Worm (Caenorhabditis elegans) whole organism, late embryonic: ENCODE results near the gene atg-10.

Experiments
- K02D7.2 ChIP-seq: sonication (generic microtip); optimal IDR thresholded peaks from 2 replicates; lab custom pipeline; 2017; ENCODE audit warnings: mild to moderate bottlenecking, missing genetic modification characterization, missing compliant biosample characterization
- K09A11.1 ChIP-seq: sonication (generic microtip); optimal IDR thresholded peaks from 2 replicates; lab custom pipeline; 2017; ENCODE audit warnings: antibody characterized with exemption, mild to moderate bottlenecking, missing genetic modification characterization, missing compliant biosample characterization; ENCODE audit not compliant: insufficient read depth
- T23F11.4 ChIP-seq: fragments of 200-800 bp; sonication (Bioruptor generic); optimal IDR thresholded peaks from 2 replicates; lab custom pipeline; 2018; ENCODE audit warnings: mild to moderate bottlenecking, missing genetic modification characterization, missing compliant biosample characterization
- ceh-18 ChIP-seq: sonication (generic microtip); optimal IDR thresholded peaks from 2 replicates; lab custom pipeline; 2016; ENCODE audit warnings: missing genetic modification characterization, missing compliant biosample characterization
- ceh-2 ChIP-seq: sonication (generic microtip); optimal IDR thresholded peaks from 2 replicates; lab custom pipeline; 2016; ENCODE audit warnings: missing genotype, missing genetic modification characterization, missing compliant biosample characterization
- ceh-24 ChIP-seq: sonication (generic microtip); optimal IDR thresholded peaks from 2 replicates; lab custom pipeline; 2016; ENCODE audit warnings: mild to moderate bottlenecking, missing genetic modification characterization, missing compliant biosample characterization
- ceh-30 ChIP-seq: fragments of 150-350 bp; optimal IDR thresholded peaks from 2 replicates; lab custom pipeline; 2014; ENCODE audit warnings: missing biosample characterization, missing genetic modification characterization
- ceh-31 ChIP-seq: sonication (generic microtip); optimal IDR thresholded peaks from 2 replicates; lab custom pipeline; 2016; ENCODE audit warnings: missing genetic modification characterization, missing compliant biosample characterization
- ceh-45 ChIP-seq: fragments of 200-800 bp; sonication (Bioruptor generic); IDR thresholded peaks from 2 replicates; pipeline ENCODE4 v1.3.6; 2022; ENCODE audit warnings: missing genetic modification reagents, missing genetic modification characterization, missing compliant biosample characterization
- ceh-48 ChIP-seq: sonication (generic microtip); optimal IDR thresholded peaks from 2 replicates; lab custom pipeline; 2016; ENCODE audit warnings: missing genetic modification characterization, inconsistent platforms, missing compliant biosample characterization
- ceh-6 ChIP-seq: fragments of 200-800 bp; sonication (Bioruptor generic); optimal IDR thresholded peaks from 2 replicates; lab custom pipeline; 2018; ENCODE audit warnings: mild to moderate bottlenecking, missing genetic modification characterization, missing compliant biosample characterization
- che-1 ChIP-seq: sonication (generic microtip); optimal IDR thresholded peaks from 2 replicates; lab custom pipeline; 2016; ENCODE audit warnings: mild to moderate bottlenecking, missing genetic modification characterization, missing compliant biosample characterization
- dve-1 ChIP-seq: sonication (generic microtip); optimal IDR thresholded peaks from 2 replicates; lab custom pipeline; 2017; ENCODE audit warnings: antibody characterized with exemption, mild to moderate bottlenecking, missing genetic modification characterization, missing compliant biosample characterization
- elt-2 ChIP-seq: sonication (generic microtip); optimal IDR thresholded peaks from 2 replicates; lab custom pipeline; 2016; ENCODE audit warnings: missing genetic modification reagents, missing genetic modification characterization, missing compliant biosample characterization
- elt-4 ChIP-seq: sonication (generic microtip); optimal IDR thresholded peaks from 2 replicates; lab custom pipeline; 2016; ENCODE audit warnings: missing genetic modification characterization, missing compliant biosample characterization
- ets-4 ChIP-seq: sonication (generic microtip); optimal IDR thresholded peaks from 2 replicates; lab custom pipeline; 2016; ENCODE audit warnings: missing genetic modification characterization, missing compliant biosample characterization
- eyg-1 ChIP-seq: sonication (generic microtip); optimal IDR thresholded peaks from 2 replicates; lab custom pipeline; 2016; ENCODE audit warnings: missing genotype, missing genetic modification characterization, missing compliant biosample characterization
- fax-1 ChIP-seq: sonication (generic microtip); optimal IDR thresholded peaks from 2 replicates; lab custom pipeline; 2016; ENCODE audit warnings: missing genotype, missing genetic modification characterization, missing compliant biosample characterization
- fkh-10 ChIP-seq: fragments of 150-350 bp; optimal IDR thresholded peaks from 2 replicates; lab custom pipeline; 2014; ENCODE audit warnings: missing biosample characterization, missing genetic modification reagents, missing genetic modification characterization
- gmeb-2 ChIP-seq: sonication (generic microtip); optimal IDR thresholded peaks from 2 replicates; lab custom pipeline; 2016; ENCODE audit warnings: missing genetic modification characterization, inconsistent platforms, missing compliant biosample characterization
- hlh-30 ChIP-seq: sonication (generic microtip); optimal IDR thresholded peaks from 2 replicates; lab custom pipeline; 2017; ENCODE audit warnings: antibody characterized with exemption, missing genetic modification characterization, missing compliant biosample characterization; ENCODE audit not compliant: insufficient read depth
- hlh-6 ChIP-seq: sonication (generic microtip); optimal IDR thresholded peaks from 2 replicates; lab custom pipeline; 2016; ENCODE audit warnings: missing genotype, missing genetic modification characterization, missing compliant biosample characterization
- lin-11 ChIP-seq: fragments of 200-800 bp; sonication (Bioruptor generic); optimal IDR thresholded peaks from 2 replicates; lab custom pipeline; 2018; ENCODE audit warnings: mild to moderate bottlenecking, missing genetic modification characterization, missing compliant biosample characterization
- madf-2 ChIP-seq: sonication (generic microtip); optimal IDR thresholded peaks from 2 replicates; lab custom pipeline; 2017; ENCODE audit warnings: missing genetic modification characterization, missing compliant biosample characterization
- nhr-11 ChIP-seq: fragments of 150-350 bp; optimal IDR thresholded peaks from 2 replicates; lab custom pipeline; 2014; ENCODE audit warnings: missing biosample characterization, missing genetic modification characterization
- odd-2 ChIP-seq: sonication (generic microtip); optimal IDR thresholded peaks from 2 replicates; lab custom pipeline; 2017; ENCODE audit warnings: antibody characterized with exemption, mild to moderate bottlenecking, missing genetic modification characterization, missing compliant biosample characterization
- pag-3 ChIP-seq: sonication (generic microtip); optimal IDR thresholded peaks from 2 replicates; lab custom pipeline; 2016; ENCODE audit warnings: missing compliant biosample characterization, missing genetic modification characterization, borderline replicate concordance
- pax-1 ChIP-seq: fragments of 150-350 bp; optimal IDR thresholded peaks from 2 replicates; lab custom pipeline; 2014; ENCODE audit warnings: missing biosample characterization, missing genetic modification characterization
- pha-4 ChIP-seq: fragments of 150-350 bp; optimal IDR thresholded peaks from 2 replicates; lab custom pipeline; 2018; ENCODE audit warnings: missing biosample characterization, missing genetic modification reagents, missing genetic modification characterization
- sdc-2 ChIP-seq: sonication (generic microtip); optimal IDR thresholded peaks from 2 replicates; lab custom pipeline; 2016; ENCODE audit warnings: missing genotype, missing genetic modification characterization, missing compliant biosample characterization
- sox-2 ChIP-seq: fragments of 200-800 bp; sonication (Bioruptor generic); IDR thresholded peaks from 2 replicates; pipeline ENCODE4 v1.3.6; 2022; ENCODE audit warnings: missing genetic modification reagents, missing genetic modification characterization, missing compliant biosample characterization
- tbx-7 ChIP-seq: sonication (generic microtip); optimal IDR thresholded peaks from 2 replicates; lab custom pipeline; 2016; ENCODE audit warnings: missing genotype, missing genetic modification characterization, missing compliant biosample characterization
- ttx-3 ChIP-seq: sonication (generic microtip); optimal IDR thresholded peaks from 2 replicates; lab custom pipeline; 2016; ENCODE audit warnings: missing genetic modification reagents, missing genetic modification characterization, missing compliant biosample characterization
- unc-3 ChIP-seq, 2 experiments: fragments of 200-800 bp in 1 of 2; sonication (Bioruptor generic) in 1 of 2; sonication (generic microtip) in 1 of 2; conservative IDR thresholded peaks in 1 of 2; optimal IDR thresholded peaks in 1 of 2; 2 replicates each; pipeline versions ENCODE4 v1.3.6 to Lab custom; 2016 to 2022; ENCODE audit warnings: missing compliant biosample characterization in 2 of 2, missing genetic modification characterization in 2 of 2, missing genetic modification reagents in 1 of 2
- unc-86 ChIP-seq: sonication (generic microtip); optimal IDR thresholded peaks from 2 replicates; lab custom pipeline; 2016; ENCODE audit warnings: missing genetic modification characterization, missing compliant biosample characterization
- zip-5 ChIP-seq: sonication (generic microtip); optimal IDR thresholded peaks from 2 replicates; lab custom pipeline; 2016; ENCODE audit warnings: missing genetic modification characterization, missing compliant biosample characterization
- ztf-16 ChIP-seq: sonication (generic microtip); optimal IDR thresholded peaks from 2 replicates; lab custom pipeline; 2017; ENCODE audit warnings: missing genetic modification characterization, missing compliant biosample characterization

The atg-10 gene

DNA sequence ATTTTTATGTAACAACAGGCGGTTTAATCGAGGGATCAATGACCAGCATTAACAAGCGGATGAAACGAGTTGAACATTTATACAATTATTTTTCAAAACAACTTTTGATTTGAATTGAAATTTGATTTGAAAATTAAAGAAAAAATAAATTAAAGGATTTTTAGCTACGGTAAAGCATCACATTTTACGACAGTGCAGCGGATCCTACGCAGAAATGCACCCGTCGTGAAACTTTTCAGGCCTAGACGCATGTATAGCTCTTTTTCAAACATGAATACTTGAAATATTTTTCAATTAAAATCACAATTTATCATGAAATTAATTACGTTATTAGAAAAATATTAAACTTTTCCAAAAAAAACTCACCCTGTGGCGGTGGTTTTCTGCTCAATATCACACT, 42.1 kb downstream of the atg-10 start:
- TF ChIP-seq fax-1 (tag; lab: Kevin White, UChicago) (no peak), ceh-18 (tag; lab: Kevin White, UChicago) (no peak), ceh-45 (no peak), pha-4 (no peak), che-1 (tag; lab: Kevin White, UChicago) (no peak), pag-3 (no peak), unc-86 (tag; lab: Kevin White, UChicago) (no peak), nhr-11 (tag; lab: Kevin White, UChicago) (no peak), odd-2 (tag; lab: Kevin White, UChicago) (no peak), T23F11.4 (no peak), gmeb-2 (tag; lab: Kevin White, UChicago) (no peak)

DNA sequence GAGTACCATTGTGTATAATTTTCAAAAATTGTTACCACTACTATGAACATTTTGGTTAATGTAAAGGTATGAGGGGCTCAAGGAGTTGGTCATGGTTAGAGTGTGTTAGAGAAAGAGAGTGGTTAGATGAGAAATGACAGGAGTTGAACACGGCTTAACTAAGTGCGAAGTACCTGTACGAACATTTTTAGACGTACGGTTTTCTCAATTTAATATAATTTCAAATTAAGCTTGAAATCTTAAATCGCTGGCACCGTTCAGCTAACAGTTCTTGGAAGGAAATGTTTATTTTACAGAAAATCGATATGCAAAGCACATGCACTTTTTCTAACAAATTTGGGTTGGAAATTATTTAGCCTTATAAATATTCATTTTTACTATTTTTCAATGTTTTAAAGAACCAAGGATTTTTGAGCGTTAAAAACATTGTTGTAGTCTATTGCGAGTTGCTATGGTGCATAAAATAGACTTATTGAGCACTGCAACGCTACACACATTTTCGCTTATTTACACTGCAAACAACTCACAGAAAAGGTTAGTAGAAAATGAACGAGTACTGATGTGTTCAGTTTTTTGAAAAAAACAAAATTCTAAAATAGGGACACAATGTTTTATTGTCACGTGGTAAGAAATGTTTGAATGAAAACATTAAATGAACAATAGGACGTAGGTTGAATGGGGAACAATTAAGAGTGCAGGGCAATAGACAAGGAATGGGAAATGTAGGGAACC, 42.9 kb downstream of the atg-10 start, which contains the start of gene sphk-1:
Gene sphk-1 (minus strand): TSS at position 51 of the 732 bp plus-strand sequence.
- TF ChIP-seq tbx-7 (tag; lab: Kevin White, UChicago) (no peak), unc-3 (GFP tag; conservative IDR thresholded peaks at IDR 0.05; lab: Robert Waterston, UW) (no peak), unc-3 (tag; optimal IDR thresholded peaks at IDR 0.05; lab: Kevin White, UChicago) (no peak), pax-1 (tag; lab: Kevin White, UChicago) (no peak), hlh-30 (peak; percentile 26), elt-4 (tag; lab: Kevin White, UChicago) (no peak), ceh-18 (tag; lab: Kevin White, UChicago) (no peak), ets-4 (no peak), sdc-2 (no peak), madf-2 (tag; lab: Kevin White, UChicago) (no peak), sox-2 (GFP tag; lab: Robert Waterston, UW) (peak; percentile 19; the same call in 1 of the 2 replicates), ttx-3 (no peak), ztf-16 (no peak), ceh-45 (no peak)

DNA sequence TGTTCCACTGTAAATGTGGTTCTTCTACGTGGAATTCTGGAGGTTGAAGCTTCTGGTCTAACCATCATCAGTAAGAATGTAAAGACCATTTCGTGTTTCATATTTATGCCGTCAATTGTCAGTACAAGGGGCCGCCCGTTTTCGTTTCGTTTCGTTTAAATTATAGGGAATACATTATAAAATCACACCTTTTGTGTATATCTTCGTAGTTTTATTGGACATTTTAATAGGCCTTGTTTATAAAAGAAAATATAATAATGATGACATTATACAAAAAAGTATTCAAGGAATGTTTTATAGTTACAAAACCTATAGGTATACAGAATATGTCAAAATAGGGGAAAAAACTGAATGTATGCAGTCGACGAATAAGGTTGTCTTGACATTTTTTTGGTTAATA, 44.8 kb downstream of the atg-10 start, which contains the start of gene ceh-7:
Gene ceh-7 (minus strand): TSS at position 101 of the 400 bp plus-strand sequence.
- no peak for TF ChIP-seq dve-1 (tag; lab: Kevin White, UChicago)
- TF ChIP-seq ceh-2 (tag; lab: Kevin White, UChicago) = no peak
- no peak for TF ChIP-seq pha-4
- no peak for TF ChIP-seq odd-2 (tag; lab: Kevin White, UChicago)
- TF ChIP-seq eyg-1 (tag; lab: Kevin White, UChicago) = no peak
- no peak for TF ChIP-seq ceh-31 (tag; lab: Kevin White, UChicago)
- no peak for TF ChIP-seq ets-4
- TF ChIP-seq ceh-48 (tag; lab: Kevin White, UChicago) = no peak
- no peak for TF ChIP-seq zip-5
- TF ChIP-seq sox-2 (GFP tag; lab: Robert Waterston, UW) = no peak
- no peak for TF ChIP-seq ceh-30 (tag; lab: Kevin White, UChicago)
- no peak for TF ChIP-seq pag-3
- TF ChIP-seq fkh-10 (GFP tag; lab: Kevin White, UChicago) = no peak
- TF ChIP-seq, all 69 proteins: peak for 0

DNA sequence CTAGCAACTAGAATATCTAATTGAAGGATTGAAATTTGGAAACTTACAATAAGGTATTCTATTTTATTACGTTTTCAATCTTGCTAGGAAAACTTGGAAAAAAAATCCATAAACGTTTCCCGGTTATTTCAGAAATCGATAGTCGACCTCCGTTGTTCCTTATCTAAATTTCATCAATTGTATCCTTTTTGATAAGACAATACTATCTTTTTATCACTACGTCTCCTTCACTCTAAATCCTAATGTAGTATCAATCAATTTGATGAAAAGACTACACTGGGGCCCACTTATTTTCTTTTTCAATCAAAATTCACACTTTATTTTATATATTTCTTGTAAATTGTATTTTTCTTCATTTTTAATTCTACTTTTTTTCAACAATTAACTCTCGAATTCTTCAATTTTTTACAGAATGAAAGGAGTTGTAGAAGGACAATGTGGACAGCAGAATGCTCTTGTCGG, 45.5 kb downstream of the atg-10 start, which contains the start of gene prx-5:
Gene prx-5 (plus strand): TSS at position 412 of the 462 bp plus-strand sequence.
- TF ChIP-seq ceh-2 (tag; lab: Kevin White, UChicago) = no peak
- TF ChIP-seq elt-2 = peak; percentile 72
- TF ChIP-seq, all 69 proteins: peak for 1

DNA sequence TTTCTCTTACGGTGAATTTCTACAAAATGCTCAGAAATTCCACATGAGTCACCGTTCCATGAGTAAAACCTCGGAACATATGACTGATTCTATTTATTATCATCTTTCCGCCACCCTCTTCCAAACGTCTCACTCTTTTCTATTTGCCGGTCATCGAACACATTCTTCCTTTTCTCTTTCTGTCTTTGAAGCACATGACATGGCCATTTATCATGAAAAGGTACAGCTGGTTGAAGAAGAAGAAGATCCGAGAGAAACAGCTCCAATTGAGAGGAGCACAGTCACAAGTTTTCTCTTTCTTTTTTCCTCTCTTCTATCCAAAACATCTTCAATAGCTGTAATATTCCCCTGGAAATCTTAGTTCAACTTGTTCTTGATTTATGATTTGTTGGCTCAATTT, 48.1 kb downstream of the atg-10 start, which contains the start of gene cup-16:
Gene cup-16 (plus strand): TSS at position 132 of the 400 bp plus-strand sequence.
- TF ChIP-seq lin-11 (tag; lab: Kevin White, UChicago) = no peak
- TF ChIP-seq fkh-10 (GFP tag; lab: Kevin White, UChicago) = no peak
- TF ChIP-seq ztf-16 = no peak
- no peak for TF ChIP-seq K02D7.2
- no peak for TF ChIP-seq dve-1 (tag; lab: Kevin White, UChicago)
- TF ChIP-seq fax-1 (tag; lab: Kevin White, UChicago) = no peak
- TF ChIP-seq K09A11.1 (tag; lab: Kevin White, UChicago) = no peak
- no peak for TF ChIP-seq ceh-2 (tag; lab: Kevin White, UChicago)
- TF ChIP-seq elt-2 = no peak
- no peak for TF ChIP-seq ttx-3
- no peak for TF ChIP-seq zip-5
- TF ChIP-seq hlh-6 (tag; lab: Kevin White, UChicago) = no peak
- TF ChIP-seq ceh-31 (tag; lab: Kevin White, UChicago) = no peak
- TF ChIP-seq pax-1 (tag; lab: Kevin White, UChicago) = no peak
- TF ChIP-seq ceh-6 (GFP tag; lab: Kevin White, UChicago) = no peak
- TF ChIP-seq ceh-24 (tag; lab: Kevin White, UChicago) = no peak
- TF ChIP-seq, all 69 proteins: peak for 0
